Fruit fly (Drosophila melanogaster): ENCODE measurements around the gene CG13907.

The CG13907 gene

dm6 chr3L:871713-872112 lies 10.1 kb downstream of the CG13907 start, which contains the start of gene Usp10 (continued):
- TF ChIP-seq p53 (GFP tag; optimal IDR thresholded peaks at IDR 0.05): peak; percentile 7
- TF ChIP-seq CG34224 (GFP tag; IDR thresholded peaks at IDR 0.05; ENCODE audit: partially characterized antibody): peak; percentile 70
- TF ChIP-seq hbn (GFP tag; IDR thresholded peaks at IDR 0.05; ENCODE audit: partially characterized antibody): peak; percentile 77
- peak; percentile 71 for TF ChIP-seq HmgZ (tag; optimal IDR thresholded peaks at IDR 0.05)
- no peak for TF ChIP-seq CG3065 (GFP tag; optimal IDR thresholded peaks at IDR 0.05)
- no peak for TF ChIP-seq ash1 (GFP tag; optimal IDR thresholded peaks at IDR 0.05)
- peak; percentile 71; the same call in 1 of the 2 replicates for TF ChIP-seq CG3847 (GFP tag; IDR thresholded peaks at IDR 0.05)
- TF ChIP-seq CG11696 (GFP tag; IDR thresholded peaks at IDR 0.05): 0 out of 2 replicates have a peak, but pooled peaks have one; percentile 8
- no peak for TF ChIP-seq CG13624 (GFP tag; optimal IDR thresholded peaks at IDR 0.05)
- TF ChIP-seq pzg (GFP tag; optimal IDR thresholded peaks at IDR 0.05): peak; percentile 93
- TF ChIP-seq Pdp1 (GFP tag; optimal IDR thresholded peaks at IDR 0.05): peak in 1 of 2 experiments; percentile 38
- peak; percentile 40 for TF ChIP-seq Med (GFP tag)
- TF ChIP-seq CG14860 (GFP tag; IDR thresholded peaks at IDR 0.05; ENCODE audit: partially characterized antibody): peak; percentile 47; the same call in 1 of the 3 replicates
- TF ChIP-seq Opbp (GFP tag; IDR thresholded peaks at IDR 0.05; ENCODE audit: partially characterized antibody): peak; percentile 89
- peak; percentile 99 for TF ChIP-seq E2f2 (GFP tag; IDR thresholded peaks at IDR 0.05)
- peak; percentile 4 for TF ChIP-seq CG7928 (GFP tag; optimal IDR thresholded peaks at IDR 0.05)
- TF ChIP-seq NK7.1 (GFP tag; optimal IDR thresholded peaks at IDR 0.05): no peak
- TF ChIP-seq row (GFP tag; IDR thresholded peaks at IDR 0.05): peak; percentile 18; the same call in 1 of the 3 replicates
- no peak for TF ChIP-seq D19A (tag; optimal IDR thresholded peaks at IDR 0.05)
- peak; percentile 11 for TF ChIP-seq zen (tag; optimal IDR thresholded peaks at IDR 0.05)
- peak; percentile 46 for TF ChIP-seq stwl (tag; optimal IDR thresholded peaks at IDR 0.05)
- peak; percentile 61 for TF ChIP-seq Ets97D (GFP tag; optimal IDR thresholded peaks at IDR 0.05)
- no peak for TF ChIP-seq HLHmδ (GFP tag; optimal IDR thresholded peaks at IDR 0.05)
- no peak for TF ChIP-seq exex (tag; optimal IDR thresholded peaks at IDR 0.05)
- peak; percentile 31; the same call in 1 of the 2 replicates for TF ChIP-seq Rfx (GFP tag; IDR thresholded peaks at IDR 0.05)
- peak; percentile 4 for TF ChIP-seq CG2120 (GFP tag; optimal IDR thresholded peaks at IDR 0.05)
- TF ChIP-seq disco-r (GFP tag; optimal IDR thresholded peaks at IDR 0.05): no peak
- TF ChIP-seq CG6791 (GFP tag; IDR thresholded peaks at IDR 0.05; ENCODE audit: partially characterized antibody): peak; percentile 87
- TF ChIP-seq CG8290 (GFP tag; optimal IDR thresholded peaks at IDR 0.05): no peak
- peak in 1 of 2 experiments; percentile 47 for TF ChIP-seq CG8290 (tag; optimal IDR thresholded peaks at IDR 0.05)
- peak; percentile 26 for TF ChIP-seq NC2β (GFP tag; optimal IDR thresholded peaks at IDR 0.05)
- peak; percentile 11 for TF ChIP-seq CG9797 (GFP tag; optimal IDR thresholded peaks at IDR 0.05)
- TF ChIP-seq CG32767 (GFP tag; IDR thresholded peaks at IDR 0.05): no peak
- peak; percentile 82 for TF ChIP-seq Bgb (GFP tag; IDR thresholded peaks at IDR 0.05; ENCODE audit: partially characterized antibody)
- TF ChIP-seq sug (tag; optimal IDR thresholded peaks at IDR 0.05): peak; percentile 15
- no peak for TF ChIP-seq CG6654 (GFP tag; optimal IDR thresholded peaks at IDR 0.05)
- peak; percentile 59; the same call in 2 of the 3 replicates for TF ChIP-seq Doc3 (GFP tag; IDR thresholded peaks at IDR 0.05; ENCODE audit: partially characterized antibody)
- peak; percentile 48 for TF ChIP-seq Lhr (GFP tag; optimal IDR thresholded peaks at IDR 0.05)
- peak; percentile 56 for TF ChIP-seq Sin3A (optimal IDR thresholded peaks at IDR 0.05)
- TF ChIP-seq crp (GFP tag; optimal IDR thresholded peaks at IDR 0.05): no peak
- TF ChIP-seq Chrac-16 (GFP tag; optimal IDR thresholded peaks at IDR 0.05): no peak
- no peak for TF ChIP-seq Lpt (GFP tag; optimal IDR thresholded peaks at IDR 0.05)
- TF ChIP-seq ftz-f1 (GFP tag; optimal IDR thresholded peaks at IDR 0.05): peak; percentile 69
- peak; percentile 58 for TF ChIP-seq CG12659 (GFP tag; optimal IDR thresholded peaks at IDR 0.05)
- peak; percentile 34 for TF ChIP-seq phol (tag; optimal IDR thresholded peaks at IDR 0.05)
- TF ChIP-seq CG10267 (tag; optimal IDR thresholded peaks at IDR 0.05): peak; percentile 28
- peak; percentile 81 for TF ChIP-seq BEAF-32 (GFP tag; optimal IDR thresholded peaks at IDR 0.05)
- no peak for TF ChIP-seq kni (GFP tag; optimal IDR thresholded peaks at IDR 0.05)
- TF ChIP-seq Dp (GFP tag; optimal IDR thresholded peaks at IDR 0.05): peak; percentile 98
- TF ChIP-seq CG33557 (GFP tag; optimal IDR thresholded peaks at IDR 0.05): no peak
